Worm (Caenorhabditis elegans): ENCODE data around the gene ssp-32.

- no peak for TF ChIP-seq daf-19 (GFP tag; conservative IDR thresholded peaks at IDR 0.05)
- TF ChIP-seq mdl-1 (tag; optimal IDR thresholded peaks at IDR 0.05) = no peak
- no peak for TF ChIP-seq daf-12 (tag; optimal IDR thresholded peaks at IDR 0.05)
- TF ChIP-seq skn-1 (tag; optimal IDR thresholded peaks at IDR 0.05) = no peak
- no peak for TF ChIP-seq nhr-42 (GFP tag; IDR thresholded peaks at IDR 0.05)
- TF ChIP-seq hif-1 (tag; optimal IDR thresholded peaks at IDR 0.05) = no peak
- TF ChIP-seq snpc-1.2 (GFP tag; IDR thresholded peaks at IDR 0.05) = no peak
- TF ChIP-seq zip-11 (GFP tag; IDR thresholded peaks at IDR 0.05) = no peak
- TF ChIP-seq nhr-11 (tag; optimal IDR thresholded peaks at IDR 0.05) = no peak
- no peak for TF ChIP-seq fkh-10 (GFP tag; optimal IDR thresholded peaks at IDR 0.05)
- no peak for TF ChIP-seq unc-62 (GFP tag; optimal IDR thresholded peaks at IDR 0.05 in 1 of 2)
- no peak for TF ChIP-seq unc-62 (tag; optimal IDR thresholded peaks at IDR 0.05)
- TF ChIP-seq lin-13 (GFP tag; optimal IDR thresholded peaks at IDR 0.05) = no peak
- TF ChIP-seq zag-1 (tag; optimal IDR thresholded peaks at IDR 0.05) = no peak
Measured at ce11 chrIV:9898712-9899111, 3.5 kb downstream of the ssp-32 start, which contains the start of gene tbc-3.
